Worm (Caenorhabditis elegans): ENCODE data around the gene nspg-13.

nspg-13 gene

DNA sequence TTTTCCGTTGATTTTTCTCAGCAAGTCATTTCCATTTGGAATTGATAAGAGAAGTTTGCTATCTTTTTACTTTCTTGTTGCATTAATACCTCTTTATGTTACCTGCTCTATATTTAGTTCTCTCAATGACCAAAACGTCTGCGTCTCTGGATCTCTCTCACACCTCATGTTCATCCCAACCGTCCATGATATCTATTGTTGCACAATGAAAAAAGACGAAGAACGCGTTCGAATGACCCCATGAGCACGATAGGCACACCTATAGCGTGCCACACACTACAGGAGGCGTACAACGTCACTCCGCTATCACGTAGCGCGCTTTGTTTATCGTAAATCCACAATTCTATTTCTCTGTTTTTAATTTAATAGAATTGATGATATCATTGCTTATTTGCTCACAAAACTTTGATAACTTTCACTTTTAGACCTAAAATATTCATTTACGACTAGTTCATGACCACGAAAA lies 24.2 kb downstream of the nspg-13 start, which contains the start of gene Y34B4A.2 (continued):
- TF ChIP-seq grh-1 (GFP tag; IDR thresholded peaks at IDR 0.05) = no peak
- TF ChIP-seq ceh-88 (GFP tag; IDR thresholded peaks at IDR 0.05) = no peak
- TF ChIP-seq nhr-237 (tag; optimal IDR thresholded peaks at IDR 0.05) = no peak
- TF ChIP-seq nhr-76 (tag; optimal IDR thresholded peaks at IDR 0.05) = no peak
- TF ChIP-seq nhr-47 (tag; optimal IDR thresholded peaks at IDR 0.05) = peak; percentile 50
- peak; percentile 19 for TF ChIP-seq nhr-90 (tag; optimal IDR thresholded peaks at IDR 0.05; ENCODE audit: poor library complexity)
- no peak for TF ChIP-seq ets-5 (GFP tag; IDR thresholded peaks at IDR 0.05)
- no peak for TF ChIP-seq lin-15B (tag; optimal IDR thresholded peaks at IDR 0.05)
- no peak for TF ChIP-seq sup-37 (GFP tag; optimal IDR thresholded peaks at IDR 0.05)
- peak; percentile 25 for TF ChIP-seq tbx-2 (tag; optimal IDR thresholded peaks at IDR 0.05)
- TF ChIP-seq skn-1 (tag; optimal IDR thresholded peaks at IDR 0.05) = no peak
- no peak for TF ChIP-seq sptf-1 (tag; optimal IDR thresholded peaks at IDR 0.05)
- TF ChIP-seq snu-23 (GFP tag; optimal IDR thresholded peaks at IDR 0.05) = peak; percentile 47
- no peak for TF ChIP-seq hpl-2 (GFP tag; optimal IDR thresholded peaks at IDR 0.05)
- no peak for TF ChIP-seq fkh-10 (GFP tag; optimal IDR thresholded peaks at IDR 0.05)
- no peak for TF ChIP-seq F16B12.6 (tag; optimal IDR thresholded peaks at IDR 0.05)
- TF ChIP-seq nhr-12 (tag; optimal IDR thresholded peaks at IDR 0.05) = no peak
- no peak for TF ChIP-seq fos-1 (tag; optimal IDR thresholded peaks at IDR 0.05)
- TF ChIP-seq lin-35 (GFP tag; optimal IDR thresholded peaks at IDR 0.05) = peak; percentile 16 to 50
- peak; percentile 62 for TF ChIP-seq elt-2 (tag; optimal IDR thresholded peaks at IDR 0.05)
- TF ChIP-seq swsn-7 (tag; optimal IDR thresholded peaks at IDR 0.05) = peak; percentile 39
- no peak for TF ChIP-seq hlh-4 (tag; optimal IDR thresholded peaks at IDR 0.05)
- no peak for TF ChIP-seq unc-62 (GFP tag; optimal IDR thresholded peaks at IDR 0.05)
- no peak for TF ChIP-seq nhr-77 (tag; optimal IDR thresholded peaks at IDR 0.05)
- no peak for TF ChIP-seq elt-3 (tag; optimal IDR thresholded peaks at IDR 0.05)
- peak; percentile 10 to 22 for TF ChIP-seq efl-1 (optimal IDR thresholded peaks at IDR 0.05)
- TF ChIP-seq efl-1 (GFP tag; optimal IDR thresholded peaks at IDR 0.05 in 1 of 2) = peak; percentile 5 to 92
- peak in 2 of 3 experiments; percentile 5 to 33 for TF ChIP-seq dpl-1 (GFP tag; optimal IDR thresholded peaks at IDR 0.05)
- TF ChIP-seq isw-1 (GFP tag; IDR thresholded peaks at IDR 0.05) = no peak
- no peak for TF ChIP-seq alr-1 (tag; optimal IDR thresholded peaks at IDR 0.05; ENCODE audit: borderline replicate concordance)
- no peak for TF ChIP-seq unc-130 (tag; optimal IDR thresholded peaks at IDR 0.05)
- TF ChIP-seq C34B4.2 (tag; optimal IDR thresholded peaks at IDR 0.05) = no peak

DNA sequence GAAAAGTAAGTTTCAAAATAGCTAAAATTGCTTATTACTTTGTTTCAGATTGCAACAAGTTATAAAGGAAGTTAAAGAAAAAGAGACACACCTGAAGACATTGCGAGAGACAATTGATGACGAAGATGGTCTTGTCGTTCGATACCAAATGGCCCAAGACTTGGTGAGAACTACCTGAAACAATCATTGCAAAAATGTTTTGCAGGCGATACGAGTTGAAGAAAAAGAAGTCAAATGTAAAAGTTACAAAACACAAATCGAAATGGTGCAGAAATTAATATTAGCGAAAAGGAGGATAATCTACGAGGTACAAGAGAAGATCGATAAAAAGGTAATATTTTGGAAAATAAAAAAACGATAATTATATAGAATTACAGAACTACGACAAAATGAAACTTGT lies 24.7 kb downstream of the nspg-13 start, which contains the start of gene rga-8:
rga-8 (minus strand) TSS at position 101 of the 400 bp plus-strand sequence.
- TF ChIP-seq nhr-77 (tag; optimal IDR thresholded peaks at IDR 0.05) (no peak), F16B12.6 (tag; optimal IDR thresholded peaks at IDR 0.05) (no peak), Y116A8C.19 (tag; optimal IDR thresholded peaks at IDR 0.05; ENCODE audit: borderline replicate concordance) (no peak), fkh-10 (GFP tag; optimal IDR thresholded peaks at IDR 0.05) (no peak), elt-2 (tag; optimal IDR thresholded peaks at IDR 0.05) (no peak), unc-30 (tag; optimal IDR thresholded peaks at IDR 0.05) (no peak), mef-2 (tag; optimal IDR thresholded peaks at IDR 0.05) (no peak), nhr-76 (tag; optimal IDR thresholded peaks at IDR 0.05) (no peak)

DNA sequence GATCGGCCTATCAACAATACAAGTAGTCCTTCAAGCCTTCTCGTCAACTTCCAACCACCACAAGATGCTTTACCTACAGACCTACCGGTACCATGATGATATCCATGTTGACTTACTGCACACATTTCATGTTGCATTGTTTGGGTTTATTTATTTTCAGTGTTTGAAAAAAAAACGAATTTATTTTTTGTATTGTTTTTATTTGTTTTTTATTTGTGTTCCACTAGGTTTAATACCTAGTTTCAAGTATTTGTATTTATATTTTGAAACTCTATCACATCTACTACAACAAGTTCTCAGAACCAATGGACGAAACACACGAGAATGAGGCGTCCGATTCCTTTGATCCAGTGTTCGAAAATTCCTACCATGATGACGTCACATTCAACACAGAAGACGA lies 28.5 kb downstream of the nspg-13 start, which contains the start of gene vps-41:
vps-41 (plus strand) TSS at position 301 of the 400 bp plus-strand sequence.
- TF ChIP-seq lin-14 (GFP tag; optimal IDR thresholded peaks at IDR 0.05) = no peak
- TF ChIP-seq sptf-1 (tag; optimal IDR thresholded peaks at IDR 0.05) = no peak
- no peak for TF ChIP-seq ztf-11 (tag; optimal IDR thresholded peaks at IDR 0.05)
- TF ChIP-seq ztf-4 (tag; optimal IDR thresholded peaks at IDR 0.05) = no peak
- no peak for TF ChIP-seq unc-130 (tag; optimal IDR thresholded peaks at IDR 0.05)
- no peak for TF ChIP-seq pax-3 (tag; optimal IDR thresholded peaks at IDR 0.05)
- no peak for TF ChIP-seq snu-23 (GFP tag; optimal IDR thresholded peaks at IDR 0.05)
- no peak for TF ChIP-seq Y116A8C.19 (tag; optimal IDR thresholded peaks at IDR 0.05; ENCODE audit: borderline replicate concordance)
- TF ChIP-seq unc-30 (tag; optimal IDR thresholded peaks at IDR 0.05) = no peak
- no peak for TF ChIP-seq sox-4 (tag; optimal IDR thresholded peaks at IDR 0.05)
- TF ChIP-seq zag-1 (tag; optimal IDR thresholded peaks at IDR 0.05) = no peak
- TF ChIP-seq nhr-90 (tag; optimal IDR thresholded peaks at IDR 0.05; ENCODE audit: poor library complexity) = no peak
- TF ChIP-seq elt-3 (tag; optimal IDR thresholded peaks at IDR 0.05) = no peak

Measured in whole organism, L1 larva.